Worm (Caenorhabditis elegans): ENCODE results near the gene fbxb-57.
"Not testable (repeated sequence)": the region's sequence is repeated elsewhere in the genome, so short reads cannot be mapped to it uniquely, and the experiment has no call there.

The fbxb-57 gene

ce11 chrV:19288073-19288805 lies at the start of gene fbxb-57, which contains the start of gene F55C9.3:
TSS of gene fbxb-57 (plus strand) at chrV:19288755.
TSS of gene F55C9.3 (minus strand) at chrV:19288173.
- TF ChIP-seq him-1 (tag; optimal IDR thresholded peaks at IDR 0.05) = no peak
- no peak for TF ChIP-seq W03F9.2 (tag; optimal IDR thresholded peaks at IDR 0.05)

DNA sequence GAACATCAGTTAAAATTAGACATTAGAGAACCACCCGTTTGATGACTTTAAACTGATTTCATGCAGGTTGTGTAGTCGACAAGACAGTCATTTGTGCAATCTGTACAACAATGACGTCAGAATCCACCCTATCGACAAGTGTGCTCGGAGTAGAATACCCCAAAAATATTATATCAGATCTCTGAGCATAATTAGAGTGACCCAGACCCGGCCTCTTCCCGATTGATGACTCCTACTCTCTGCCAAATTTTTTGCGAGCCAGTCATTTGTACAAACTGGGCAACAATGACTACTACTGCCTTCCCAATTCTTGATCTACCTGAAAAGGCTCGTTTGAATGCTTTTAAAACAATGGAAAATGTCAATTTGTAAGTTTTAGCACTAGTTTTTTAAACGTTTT lies 48.4 kb upstream of the fbxb-57 start, which contains the start of the genes fbxb-115 and fbxb-1:
fbxb-115 (minus strand) TSS at position 101 of the 400 bp plus-strand sequence.
fbxb-1 (plus strand) TSS at position 226 of the 400 bp plus-strand sequence.
- no peak for TF ChIP-seq him-1 (tag; optimal IDR thresholded peaks at IDR 0.05)
- TF ChIP-seq dao-5 (tag; optimal IDR thresholded peaks at IDR 0.05) = no peak
- TF ChIP-seq W03F9.2 (tag; optimal IDR thresholded peaks at IDR 0.05) = no peak

DNA sequence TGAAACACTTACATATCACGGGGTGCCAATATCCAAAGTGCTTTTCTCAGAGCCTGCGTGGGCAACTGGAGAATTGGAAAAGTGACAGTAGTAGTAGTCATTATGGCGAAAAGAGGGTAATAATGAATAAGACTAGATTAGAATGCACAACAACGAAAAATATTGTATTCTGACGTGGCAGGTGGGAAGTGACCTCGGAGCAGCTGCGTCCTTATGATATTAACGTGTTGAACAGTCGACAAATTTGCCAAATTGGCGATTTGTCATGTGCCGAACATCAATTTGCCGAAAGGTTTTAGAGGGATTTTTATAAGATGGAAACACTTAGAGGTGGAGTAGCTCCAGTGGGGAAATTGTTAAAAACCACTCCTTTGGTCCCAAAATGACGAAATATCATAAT lies 37.6 kb upstream of the fbxb-57 start, which contains the start of gene str-81:
str-81 (minus strand) TSS at position 101 of the 400 bp plus-strand sequence.
- TF ChIP-seq W03F9.2 (tag; optimal IDR thresholded peaks at IDR 0.05) (no peak), him-1 (tag; optimal IDR thresholded peaks at IDR 0.05) (no peak), dao-5 (tag; optimal IDR thresholded peaks at IDR 0.05) (no peak)

DNA sequence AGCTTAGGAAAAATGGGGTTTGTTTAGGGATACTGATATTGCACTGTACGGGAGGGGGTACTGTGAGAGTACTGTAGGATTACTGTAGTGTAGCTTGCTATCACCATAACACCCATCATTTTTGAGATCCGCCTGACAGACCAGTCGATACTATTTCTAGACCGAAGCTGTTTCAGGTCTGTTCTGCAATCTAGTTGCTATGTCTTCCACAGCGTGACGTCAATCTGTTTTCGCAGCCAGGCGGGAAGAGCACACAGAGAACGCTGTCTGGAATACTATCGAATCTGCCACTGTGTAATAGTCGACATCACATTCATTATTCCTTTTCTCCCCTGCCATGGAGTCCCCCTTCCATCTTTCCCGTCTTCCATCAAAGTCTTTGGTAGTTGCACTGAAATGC lies 36.7 kb upstream of the fbxb-57 start, which contains the start of gene F21D9.11:
F21D9.11 (plus strand) TSS at position 301 of the 400 bp plus-strand sequence.
- TF ChIP-seq W03F9.2 (tag; optimal IDR thresholded peaks at IDR 0.05) = no peak

DNA sequence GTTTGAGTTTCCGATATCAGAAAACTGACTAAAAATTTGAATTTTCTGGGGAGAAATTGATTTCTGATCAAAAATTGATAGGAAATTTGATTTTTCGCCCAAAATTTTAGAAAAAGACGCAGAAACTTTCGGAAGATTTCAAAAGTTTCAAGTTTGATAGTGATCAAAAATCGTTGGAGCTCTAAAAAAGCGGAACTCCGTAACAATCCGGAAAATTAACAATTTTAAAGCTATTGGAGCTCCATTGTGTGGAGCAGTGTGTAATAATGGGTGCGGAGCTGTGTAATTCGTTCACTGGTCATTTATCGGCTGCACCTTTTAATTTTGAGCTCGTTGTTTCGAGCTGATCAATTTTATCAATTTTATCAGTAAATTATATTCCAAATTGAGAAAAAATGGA lies 35.0 kb upstream of the fbxb-57 start, which contains the start of gene F21D9.4:
F21D9.4 (plus strand) TSS at position 301 of the 400 bp plus-strand sequence.
- TF ChIP-seq W03F9.2 (tag; optimal IDR thresholded peaks at IDR 0.05) (no peak), dao-5 (tag; optimal IDR thresholded peaks at IDR 0.05) (no peak), him-1 (tag; optimal IDR thresholded peaks at IDR 0.05) (no peak)

- TF ChIP-seq him-1 (tag; optimal IDR thresholded peaks at IDR 0.05) = no peak
- TF ChIP-seq dao-5 (tag; optimal IDR thresholded peaks at IDR 0.05) = no peak
- TF ChIP-seq W03F9.2 (tag; optimal IDR thresholded peaks at IDR 0.05) = no peak
Observed at ce11 chrV:19257653-19258052, 30.9 kb upstream of the fbxb-57 start, which contains the start of gene F21D9.3. TSS of gene F21D9.3 (minus strand) at chrV:19257753.

- TF ChIP-seq dao-5 (tag; optimal IDR thresholded peaks at IDR 0.05) (no peak), him-1 (tag; optimal IDR thresholded peaks at IDR 0.05) (no peak), W03F9.2 (tag; optimal IDR thresholded peaks at IDR 0.05) (no peak)
Observed at ce11 chrV:19259403-19259802, 29.2 kb upstream of the fbxb-57 start.

DNA sequence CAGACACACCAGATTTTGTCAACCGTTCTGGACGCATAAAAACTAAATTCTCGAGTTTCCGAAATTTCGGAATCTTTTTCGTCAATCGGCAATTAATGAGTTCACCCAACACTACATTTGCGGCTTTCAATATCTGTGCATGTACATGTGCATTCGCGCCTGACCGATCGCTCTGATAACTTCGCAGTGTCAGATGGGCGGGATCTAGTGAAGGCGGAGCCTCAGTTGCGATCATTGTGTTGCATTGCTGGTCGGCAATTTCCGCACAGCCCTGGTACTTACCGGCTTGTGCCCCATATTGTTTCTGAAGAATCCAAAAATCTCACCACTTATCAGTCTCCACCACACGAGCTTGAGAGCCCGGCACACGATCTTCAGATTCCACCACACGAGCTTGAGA lies 27.9 kb upstream of the fbxb-57 start:
- no peak for TF ChIP-seq dao-5 (tag; optimal IDR thresholded peaks at IDR 0.05)
- TF ChIP-seq W03F9.2 (tag; optimal IDR thresholded peaks at IDR 0.05) = no peak
- no peak for TF ChIP-seq him-1 (tag; optimal IDR thresholded peaks at IDR 0.05)

DNA sequence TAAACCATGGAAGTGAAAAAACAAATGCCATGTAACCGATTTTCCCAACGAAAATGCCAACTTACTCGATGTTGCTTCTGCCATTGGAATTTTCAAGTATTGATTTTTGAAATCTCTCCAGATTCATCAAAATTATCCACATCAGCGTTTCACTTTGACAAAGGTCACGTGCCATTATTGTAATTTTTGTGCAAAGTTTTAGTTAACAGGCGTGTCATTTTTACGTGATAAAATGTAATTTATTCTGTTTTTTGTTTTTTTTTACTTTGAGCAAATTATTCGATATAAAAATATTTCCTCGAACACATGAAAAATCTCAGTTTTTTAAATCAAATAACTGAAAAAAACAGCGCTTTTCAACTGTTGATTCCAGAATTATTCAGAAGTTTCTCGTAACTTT lies 26.2 kb upstream of the fbxb-57 start, which contains the start of gene F21D9.2:
F21D9.2 (minus strand) TSS at position 101 of the 400 bp plus-strand sequence.
- no peak for TF ChIP-seq him-1 (tag; optimal IDR thresholded peaks at IDR 0.05)
- no peak for TF ChIP-seq dao-5 (tag; optimal IDR thresholded peaks at IDR 0.05)
- no peak for TF ChIP-seq W03F9.2 (tag; optimal IDR thresholded peaks at IDR 0.05)

DNA sequence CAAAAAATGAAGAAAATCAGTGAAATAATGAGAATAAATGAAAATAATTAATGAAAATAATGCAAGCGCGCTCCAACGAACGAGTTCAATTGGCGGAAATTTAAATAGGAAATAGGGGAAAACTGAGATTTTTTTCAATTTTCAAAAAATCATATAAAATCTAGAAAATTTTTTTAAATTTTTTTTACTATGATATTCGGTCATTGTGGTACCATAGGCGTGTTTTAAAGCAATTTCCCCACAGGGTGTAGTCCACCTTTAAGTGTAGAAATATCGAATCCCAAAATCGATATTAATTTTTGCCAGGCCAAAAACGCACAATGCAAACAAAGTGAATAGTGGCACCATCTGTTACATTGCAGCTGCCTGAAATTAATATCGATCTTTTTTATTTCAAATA lies 24.4 kb upstream of the fbxb-57 start, which contains the start of gene F21D9.1:
F21D9.1 (plus strand) TSS at position 301 of the 400 bp plus-strand sequence.
- TF ChIP-seq W03F9.2, dao-5, him-1 (tag; optimal IDR thresholded peaks at IDR 0.05): not testable (repeated sequence)

DNA sequence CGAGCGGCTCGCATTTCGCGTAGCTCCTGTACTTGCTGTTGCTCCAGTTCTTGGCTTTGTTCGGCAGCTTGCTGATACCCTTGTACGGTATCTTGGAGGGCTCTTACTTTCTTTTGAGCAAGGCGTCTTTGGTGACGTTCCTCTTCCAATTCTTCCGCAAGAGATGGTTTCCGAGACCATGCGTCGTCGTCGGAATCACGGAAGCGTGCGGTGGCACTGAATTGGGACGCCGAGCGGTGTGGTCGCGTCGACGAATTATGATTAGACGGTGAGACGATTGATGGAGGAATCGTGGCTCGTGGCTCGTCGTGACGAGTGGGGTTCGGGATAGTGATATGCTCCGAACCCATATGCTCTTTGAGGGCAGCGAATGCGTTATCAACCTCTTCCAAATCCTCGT lies 12.2 kb upstream of the fbxb-57 start:
- TF ChIP-seq dao-5 (tag; optimal IDR thresholded peaks at IDR 0.05) = no peak
- no peak for TF ChIP-seq W03F9.2 (tag; optimal IDR thresholded peaks at IDR 0.05)
- no peak for TF ChIP-seq him-1 (tag; optimal IDR thresholded peaks at IDR 0.05)

DNA sequence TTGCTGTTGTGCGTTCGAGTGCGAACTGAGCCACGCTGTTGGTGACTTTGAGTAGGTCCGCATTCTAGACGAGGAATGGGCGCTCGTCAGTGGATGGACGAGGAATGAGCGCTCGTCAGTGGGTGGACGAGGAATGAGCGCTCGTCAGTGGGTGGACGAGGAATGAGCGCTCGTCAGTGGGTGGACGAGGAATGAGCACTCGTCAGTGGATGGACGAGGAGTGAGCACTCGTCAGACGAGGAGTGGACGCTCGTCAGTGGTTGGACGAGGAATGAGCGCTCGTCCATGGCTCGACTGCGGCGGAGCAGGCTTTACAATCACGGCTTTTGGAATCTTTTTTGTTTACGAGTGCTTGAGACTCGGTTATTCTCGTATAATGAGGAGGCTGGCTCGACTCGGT lies 10.1 kb upstream of the fbxb-57 start:
- TF ChIP-seq him-1 (tag; optimal IDR thresholded peaks at IDR 0.05) (no peak), dao-5 (tag; optimal IDR thresholded peaks at IDR 0.05) (no peak), W03F9.2 (tag; optimal IDR thresholded peaks at IDR 0.05) (no peak)

DNA sequence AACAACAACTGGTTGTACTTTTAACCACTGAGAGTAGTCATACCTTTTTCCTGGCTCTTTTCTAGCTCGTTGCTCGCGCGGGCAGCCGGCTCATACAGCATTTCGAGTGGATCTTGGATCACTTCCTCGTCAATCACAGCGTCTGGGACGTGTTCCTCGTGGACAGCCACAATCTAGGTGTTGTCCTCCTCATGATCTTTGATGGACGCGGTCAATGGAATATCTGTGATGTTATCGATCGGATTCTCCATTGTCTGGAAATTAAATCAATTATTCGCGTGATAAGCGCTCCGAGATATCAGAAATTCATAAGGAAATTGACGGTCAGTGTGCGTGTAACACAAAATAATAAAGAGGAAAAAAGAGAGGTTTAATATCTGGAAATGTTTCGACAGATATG lies 8.7 kb upstream of the fbxb-57 start, which contains the start of gene F21D9.8:
F21D9.8 (minus strand) TSS at position 101 of the 400 bp plus-strand sequence.
- TF ChIP-seq W03F9.2 (tag; optimal IDR thresholded peaks at IDR 0.05) = no peak
- no peak for TF ChIP-seq him-1 (tag; optimal IDR thresholded peaks at IDR 0.05)
- no peak for TF ChIP-seq dao-5 (tag; optimal IDR thresholded peaks at IDR 0.05)

- no peak for TF ChIP-seq W03F9.2 (tag; optimal IDR thresholded peaks at IDR 0.05)
- TF ChIP-seq him-1 (tag; optimal IDR thresholded peaks at IDR 0.05) = no peak
- TF ChIP-seq dao-5 (tag; optimal IDR thresholded peaks at IDR 0.05) = no peak
Observed at ce11 chrV:19282314-19282713, 6.2 kb upstream of the fbxb-57 start, which contains the start of gene fbxb-117. TSS of gene fbxb-117 (plus strand) at chrV:19282614.

Measured in whole organism, L4/young adult.